Worm (Caenorhabditis elegans) whole organism, late embryonic: Measurements from ENCODE around the gene R144.12.

Source experiments
- K02D7.2 ChIP-seq: sonication (generic microtip); optimal IDR thresholded peaks from 2 replicates; lab custom pipeline; 2017; ENCODE audit warnings: mild to moderate bottlenecking, missing genetic modification characterization, missing compliant biosample characterization
- K09A11.1 ChIP-seq: sonication (generic microtip); optimal IDR thresholded peaks from 2 replicates; lab custom pipeline; 2017; ENCODE audit warnings: antibody characterized with exemption, mild to moderate bottlenecking, missing genetic modification characterization, missing compliant biosample characterization; ENCODE audit not compliant: insufficient read depth
- T23F11.4 ChIP-seq: fragments of 200-800 bp; sonication (Bioruptor generic); optimal IDR thresholded peaks from 2 replicates; lab custom pipeline; 2018; ENCODE audit warnings: mild to moderate bottlenecking, missing genetic modification characterization, missing compliant biosample characterization
- Y22D7AL.16 ChIP-seq: sonication (generic microtip); optimal IDR thresholded peaks from 2 replicates; lab custom pipeline; 2016; ENCODE audit warnings: missing genetic modification characterization, missing compliant biosample characterization
- ahr-1 ChIP-seq: sonication (generic microtip); optimal IDR thresholded peaks from 2 replicates; lab custom pipeline; 2016; ENCODE audit warnings: missing genetic modification characterization, missing compliant biosample characterization
- ama-1 ChIP-seq: fragments of 150-350 bp; optimal IDR thresholded peaks from 2 replicates; lab custom pipeline; 2014
- ceh-19 ChIP-seq: fragments of 200-800 bp; sonication (Bioruptor generic); optimal IDR thresholded peaks from 2 replicates; lab custom pipeline; 2018; ENCODE audit warnings: mild to moderate bottlenecking, missing genetic modification characterization, missing compliant biosample characterization
- ceh-2 ChIP-seq: sonication (generic microtip); optimal IDR thresholded peaks from 2 replicates; lab custom pipeline; 2016; ENCODE audit warnings: missing genotype, missing genetic modification characterization, missing compliant biosample characterization
- ceh-22 ChIP-seq: sonication (generic microtip); optimal IDR thresholded peaks from 2 replicates; lab custom pipeline; 2017; ENCODE audit warnings: missing biosample characterization, missing genetic modification characterization
- ceh-30 ChIP-seq: fragments of 150-350 bp; optimal IDR thresholded peaks from 2 replicates; lab custom pipeline; 2014; ENCODE audit warnings: missing biosample characterization, missing genetic modification characterization
- ceh-31 ChIP-seq: sonication (generic microtip); optimal IDR thresholded peaks from 2 replicates; lab custom pipeline; 2016; ENCODE audit warnings: missing genetic modification characterization, missing compliant biosample characterization
- ceh-45 ChIP-seq: fragments of 200-800 bp; sonication (Bioruptor generic); IDR thresholded peaks from 2 replicates; pipeline ENCODE4 v1.3.6; 2022; ENCODE audit warnings: missing genetic modification reagents, missing genetic modification characterization, missing compliant biosample characterization
- ceh-6 ChIP-seq: fragments of 200-800 bp; sonication (Bioruptor generic); optimal IDR thresholded peaks from 2 replicates; lab custom pipeline; 2018; ENCODE audit warnings: mild to moderate bottlenecking, missing genetic modification characterization, missing compliant biosample characterization
- ceh-9 ChIP-seq: sonication (generic microtip); optimal IDR thresholded peaks from 2 replicates; lab custom pipeline; 2016; ENCODE audit warnings: mild to moderate bottlenecking, missing genetic modification characterization, inconsistent platforms, missing compliant biosample characterization
- che-1 ChIP-seq: sonication (generic microtip); optimal IDR thresholded peaks from 2 replicates; lab custom pipeline; 2016; ENCODE audit warnings: mild to moderate bottlenecking, missing genetic modification characterization, missing compliant biosample characterization
- dmd-4 ChIP-seq: sonication (generic microtip); optimal IDR thresholded peaks from 2 replicates; lab custom pipeline; 2016; ENCODE audit warnings: borderline replicate concordance, missing genetic modification characterization, missing compliant biosample characterization
- dve-1 ChIP-seq: sonication (generic microtip); optimal IDR thresholded peaks from 2 replicates; lab custom pipeline; 2017; ENCODE audit warnings: antibody characterized with exemption, mild to moderate bottlenecking, missing genetic modification characterization, missing compliant biosample characterization
- elt-2 ChIP-seq: sonication (generic microtip); optimal IDR thresholded peaks from 2 replicates; lab custom pipeline; 2016; ENCODE audit warnings: missing genetic modification reagents, missing genetic modification characterization, missing compliant biosample characterization
- elt-4 ChIP-seq: sonication (generic microtip); optimal IDR thresholded peaks from 2 replicates; lab custom pipeline; 2016; ENCODE audit warnings: missing genetic modification characterization, missing compliant biosample characterization
- ets-4 ChIP-seq: sonication (generic microtip); optimal IDR thresholded peaks from 2 replicates; lab custom pipeline; 2016; ENCODE audit warnings: missing genetic modification characterization, missing compliant biosample characterization
- eyg-1 ChIP-seq: sonication (generic microtip); optimal IDR thresholded peaks from 2 replicates; lab custom pipeline; 2016; ENCODE audit warnings: missing genotype, missing genetic modification characterization, missing compliant biosample characterization
- fax-1 ChIP-seq: sonication (generic microtip); optimal IDR thresholded peaks from 2 replicates; lab custom pipeline; 2016; ENCODE audit warnings: missing genotype, missing genetic modification characterization, missing compliant biosample characterization
- fkh-6 ChIP-seq: sonication (generic microtip); optimal IDR thresholded peaks from 2 replicates; lab custom pipeline; 2016; ENCODE audit warnings: missing genetic modification characterization, missing compliant biosample characterization
- gmeb-2 ChIP-seq: sonication (generic microtip); optimal IDR thresholded peaks from 2 replicates; lab custom pipeline; 2016; ENCODE audit warnings: missing genetic modification characterization, inconsistent platforms, missing compliant biosample characterization
- hlh-13 ChIP-seq: fragments of 200-800 bp; sonication (Bioruptor generic); optimal IDR thresholded peaks from 2 replicates; lab custom pipeline; 2018; ENCODE audit warnings: mild to moderate bottlenecking, missing genetic modification characterization, missing compliant biosample characterization
- hlh-15 ChIP-seq: sonication (generic microtip); optimal IDR thresholded peaks from 2 replicates; lab custom pipeline; 2016; ENCODE audit warnings: missing genetic modification characterization, missing compliant biosample characterization
- hlh-6 ChIP-seq: sonication (generic microtip); optimal IDR thresholded peaks from 2 replicates; lab custom pipeline; 2016; ENCODE audit warnings: missing genotype, missing genetic modification characterization, missing compliant biosample characterization
- hlh-8 ChIP-seq: sonication (generic microtip); optimal IDR thresholded peaks from 2 replicates; lab custom pipeline; 2016; ENCODE audit warnings: missing genotype, missing genetic modification characterization, missing compliant biosample characterization
- lin-11 ChIP-seq: fragments of 200-800 bp; sonication (Bioruptor generic); optimal IDR thresholded peaks from 2 replicates; lab custom pipeline; 2018; ENCODE audit warnings: mild to moderate bottlenecking, missing genetic modification characterization, missing compliant biosample characterization
- madf-2 ChIP-seq: sonication (generic microtip); optimal IDR thresholded peaks from 2 replicates; lab custom pipeline; 2017; ENCODE audit warnings: missing genetic modification characterization, missing compliant biosample characterization
- mec-3 ChIP-seq: sonication (generic microtip); optimal IDR thresholded peaks from 2 replicates; lab custom pipeline; 2016; ENCODE audit warnings: borderline replicate concordance, missing genetic modification characterization, missing compliant biosample characterization
- nfya-1 ChIP-seq: sonication (generic microtip); optimal IDR thresholded peaks from 2 replicates; lab custom pipeline; 2017; ENCODE audit warnings: missing genetic modification characterization, mild to moderate bottlenecking, missing compliant biosample characterization, antibody characterized with exemption, moderate library complexity
- nhr-232 ChIP-seq: sonication (generic microtip); optimal IDR thresholded peaks from 2 replicates; lab custom pipeline; 2016; ENCODE audit warnings: missing genetic modification characterization, missing compliant biosample characterization
- pag-3 ChIP-seq: sonication (generic microtip); optimal IDR thresholded peaks from 2 replicates; lab custom pipeline; 2016; ENCODE audit warnings: missing compliant biosample characterization, missing genetic modification characterization, borderline replicate concordance
- pax-1 ChIP-seq: fragments of 150-350 bp; optimal IDR thresholded peaks from 2 replicates; lab custom pipeline; 2014; ENCODE audit warnings: missing biosample characterization, missing genetic modification characterization
- pha-2 ChIP-seq: sonication (generic microtip); optimal IDR thresholded peaks from 2 replicates; lab custom pipeline; 2017; ENCODE audit warnings: mild to moderate bottlenecking, missing genetic modification characterization, missing compliant biosample characterization
- pqm-1 ChIP-seq: sonication (generic microtip); optimal IDR thresholded peaks from 2 replicates; lab custom pipeline; 2016; ENCODE audit warnings: missing genetic modification characterization, missing compliant biosample characterization
- pros-1 ChIP-seq: fragments of 150-350 bp; optimal IDR thresholded peaks from 2 replicates; lab custom pipeline; 2014; ENCODE audit warnings: missing biosample characterization, missing genetic modification reagents, missing genetic modification characterization
- ref-2 ChIP-seq: sonication (generic microtip); optimal IDR thresholded peaks from 2 replicates; lab custom pipeline; 2016; ENCODE audit warnings: missing genetic modification characterization, missing compliant biosample characterization
- rnt-1 ChIP-seq: sonication (generic microtip); optimal IDR thresholded peaks from 2 replicates; lab custom pipeline; 2016; ENCODE audit warnings: missing genetic modification characterization, missing compliant biosample characterization
- sdc-2 ChIP-seq: sonication (generic microtip); optimal IDR thresholded peaks from 2 replicates; lab custom pipeline; 2016; ENCODE audit warnings: missing genotype, missing genetic modification characterization, missing compliant biosample characterization
- sox-2 ChIP-seq: fragments of 200-800 bp; sonication (Bioruptor generic); IDR thresholded peaks from 2 replicates; pipeline ENCODE4 v1.3.6; 2022; ENCODE audit warnings: missing genetic modification reagents, missing genetic modification characterization, missing compliant biosample characterization
- tbx-7 ChIP-seq: sonication (generic microtip); optimal IDR thresholded peaks from 2 replicates; lab custom pipeline; 2016; ENCODE audit warnings: missing genotype, missing genetic modification characterization, missing compliant biosample characterization
- ttx-3 ChIP-seq: sonication (generic microtip); optimal IDR thresholded peaks from 2 replicates; lab custom pipeline; 2016; ENCODE audit warnings: missing genetic modification reagents, missing genetic modification characterization, missing compliant biosample characterization
- unc-3 ChIP-seq, 2 experiments: fragments of 200-800 bp in 1 of 2; sonication (Bioruptor generic) in 1 of 2; sonication (generic microtip) in 1 of 2; conservative IDR thresholded peaks in 1 of 2; optimal IDR thresholded peaks in 1 of 2; 2 replicates each; pipeline versions ENCODE4 v1.3.6 to Lab custom; 2016 to 2022; ENCODE audit warnings: missing compliant biosample characterization in 2 of 2, missing genetic modification characterization in 2 of 2, missing genetic modification reagents in 1 of 2
- unc-42 ChIP-seq: sonication (generic microtip); optimal IDR thresholded peaks from 2 replicates; lab custom pipeline; 2016; ENCODE audit warnings: missing genotype, missing genetic modification characterization, missing compliant biosample characterization
- unc-55 ChIP-seq: sonication (generic microtip); optimal IDR thresholded peaks from 2 replicates; lab custom pipeline; 2017; ENCODE audit warnings: missing biosample characterization, missing genetic modification reagents, missing genetic modification characterization

R144.12 gene

ce11 chrIII:5021689-5022088 is 14.9 kb upstream of the R144.12 start, which contains the start of gene R144.3:
Gene R144.3, plus strand, starts transcription at chrIII:5021989.
- TF ChIP-seq sdc-2 (tag; lab: Kevin White, UChicago): no peak
- no peak for TF ChIP-seq pha-2
- TF ChIP-seq hlh-8: no peak
- TF ChIP-seq ceh-6: no peak
- TF ChIP-seq ceh-31 (tag; lab: Kevin White, UChicago): no peak
- no peak for TF ChIP-seq T23F11.4 (GFP tag; lab: Kevin White, UChicago)
- TF ChIP-seq madf-2 (tag; lab: Kevin White, UChicago): no peak

DNA sequence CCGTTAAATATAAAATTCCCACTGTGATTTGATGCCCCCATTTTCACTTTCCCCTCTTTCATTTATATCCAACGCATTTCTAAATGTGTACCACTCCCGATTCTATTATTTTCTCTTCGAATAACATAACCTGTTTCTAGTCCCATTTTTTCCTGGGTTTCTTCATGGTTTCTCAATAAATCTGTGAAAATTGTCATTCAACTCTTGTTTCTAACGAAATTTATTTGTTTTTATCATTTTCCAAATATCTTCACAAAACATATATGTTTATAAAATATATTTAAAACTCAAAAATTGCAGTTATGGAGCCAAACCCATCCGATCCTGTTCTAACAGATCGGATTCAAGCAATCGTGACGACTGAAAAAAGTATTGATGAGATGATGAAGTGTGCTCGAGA is 14.1 kb upstream of the R144.12 start, which contains the start of gene mdt-11:
mdt-11 (plus strand) TSS at position 301 of the 400 bp plus-strand sequence.
- TF ChIP-seq ceh-45 (GFP tag; lab: Robert Waterston, UW) (no peak), che-1 (tag; lab: Kevin White, UChicago) (no peak), ets-4 (tag; lab: Kevin White, UChicago) (no peak), gmeb-2 (no peak), ceh-30 (tag; lab: Kevin White, UChicago) (no peak), unc-3 (GFP tag; conservative IDR thresholded peaks at IDR 0.05; lab: Robert Waterston, UW) (no peak), unc-3 (tag; optimal IDR thresholded peaks at IDR 0.05; lab: Kevin White, UChicago) (no peak), nhr-232 (tag; lab: Kevin White, UChicago) (no peak), ceh-2 (tag; lab: Kevin White, UChicago) (no peak), elt-2 (tag; lab: Kevin White, UChicago) (no peak), K09A11.1 (tag; lab: Kevin White, UChicago) (no peak), ceh-19 (GFP tag; lab: Kevin White, UChicago) (no peak), rnt-1 (no peak), lin-11 (tag; lab: Kevin White, UChicago) (no peak), pag-3 (tag; lab: Kevin White, UChicago) (no peak), ttx-3 (tag; lab: Kevin White, UChicago) (no peak), unc-42 (tag; lab: Kevin White, UChicago) (no peak), ceh-22 (tag; lab: Kevin White, UChicago) (no peak), ceh-6 (no peak), elt-4 (no peak)

ce11 chrIII:5018116-5018689 is 11.4 kb upstream of the R144.12 start, which contains the start of gene wip-1:
Gene wip-1, plus strand, starts transcription at chrIII:5018639.
- TF ChIP-seq hlh-8 (peak; percentile 49), tbx-7 (tag; lab: Kevin White, UChicago) (peak; percentile 51), ahr-1 (peak; percentile 32), nfya-1 (tag; lab: Kevin White, UChicago) (peak; percentile 94), fkh-6 (tag; lab: Kevin White, UChicago) (peak; percentile 60), nhr-232 (tag; lab: Kevin White, UChicago) (peak; percentile 59), ceh-2 (tag; lab: Kevin White, UChicago) (peak; percentile 69), Y22D7AL.16 (tag; lab: Kevin White, UChicago) (peak; percentile 17), sox-2 (GFP tag; lab: Robert Waterston, UW) (no peak), ama-1 (no peak), elt-4 (no peak), pqm-1 (tag; lab: Kevin White, UChicago) (peak; percentile 72), ets-4 (tag; lab: Kevin White, UChicago) (peak; percentile 98), ceh-9 (no peak), madf-2 (tag; lab: Kevin White, UChicago) (peak; percentile 81), dve-1 (tag; lab: Kevin White, UChicago) (peak; percentile 96), ref-2 (tag; lab: Kevin White, UChicago) (peak; percentile 88), pax-1 (tag; lab: Kevin White, UChicago) (no peak), hlh-6 (tag; lab: Kevin White, UChicago) (peak; percentile 72), pros-1 (tag; lab: Kevin White, UChicago) (no peak), mec-3 (tag; lab: Kevin White, UChicago) (no peak), fax-1 (tag; lab: Kevin White, UChicago) (peak; percentile 58), unc-55 (GFP tag; lab: Kevin White, UChicago) (peak; percentile 65), eyg-1 (tag; lab: Kevin White, UChicago) (peak; percentile 40), ceh-31 (tag; lab: Kevin White, UChicago) (peak; percentile 91), unc-42 (tag; lab: Kevin White, UChicago) (peak; percentile 66), dmd-4 (tag; lab: Kevin White, UChicago) (peak; percentile 15), ceh-19 (GFP tag; lab: Kevin White, UChicago) (peak; percentile 44), hlh-13 (GFP tag; lab: Kevin White, UChicago) (no peak), hlh-15 (peak; percentile 2), K02D7.2 (tag; lab: Kevin White, UChicago) (no peak)
